Worm (Caenorhabditis elegans) whole organism, early embryonic: ENCODE data around the gene sdz-10.

Experiments used
- B0310.2 ChIP-seq: sonication (generic microtip); optimal IDR thresholded peaks from 2 replicates; lab custom pipeline; 2016; ENCODE audit warnings: mild to moderate bottlenecking, missing genetic modification characterization, missing compliant biosample characterization
- ama-1 ChIP-seq: fragments of 150-350 bp; optimal IDR thresholded peaks from 2 replicates; lab custom pipeline; 2014
- hmbx-1 ChIP-seq: sonication (generic microtip); optimal IDR thresholded peaks from 2 replicates; lab custom pipeline; 2016; ENCODE audit warnings: mild to moderate bottlenecking, missing genetic modification characterization, missing compliant biosample characterization
- scrt-1 ChIP-seq: fragments of 200-800 bp; sonication (Bioruptor generic); IDR thresholded peaks from 2 replicates; pipeline ENCODE4 v1.3.6; 2022; ENCODE audit warnings: missing genetic modification characterization, missing compliant biosample characterization
- sea-1 ChIP-seq: fragments of 200-800 bp; sonication (Bioruptor generic); conservative IDR thresholded peaks from 2 replicates; pipeline ENCODE4 v1.3.6; 2022; ENCODE audit warnings: missing genetic modification characterization, missing compliant biosample characterization
- tbx-37 ChIP-seq: fragments of 200-800 bp; sonication (Bioruptor generic); conservative IDR thresholded peaks from 2 replicates; pipeline ENCODE4 v1.3.6; 2022; ENCODE audit warnings: missing genetic modification reagents, missing genetic modification characterization, missing compliant biosample characterization
- tra-4 ChIP-seq: sonication (generic microtip); optimal IDR thresholded peaks from 2 replicates; lab custom pipeline; 2017; ENCODE audit warnings: missing genetic modification characterization, missing compliant biosample characterization

DNA sequence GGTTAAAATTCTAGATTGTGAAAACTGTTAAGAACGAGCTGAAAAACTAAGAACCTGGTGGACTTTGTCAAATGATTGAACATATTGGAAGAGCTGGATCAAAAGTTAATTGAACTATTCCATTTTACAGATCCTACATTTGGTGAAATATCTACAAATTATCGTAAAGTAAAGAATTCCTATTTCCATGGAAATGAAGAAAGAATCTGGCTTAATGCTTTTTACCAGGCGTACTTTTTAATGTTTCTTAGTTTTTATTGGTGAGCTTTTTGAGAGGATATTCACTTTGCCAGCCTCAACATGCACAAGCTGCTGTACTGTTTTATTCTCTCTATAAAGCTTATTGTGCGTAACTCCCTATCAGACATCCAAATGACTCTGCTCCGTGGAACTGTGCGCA lies 5.8 kb upstream of the sdz-10 start, which contains the start of gene F08D12.4:
- TF ChIP-seq B0310.2 (tag; lab: Kevin White, UChicago) (no peak), tra-4 (tag; lab: Kevin White, UChicago) (no peak), hmbx-1 (tag; lab: Kevin White, UChicago) (no peak), ama-1 (lab: Kevin White, UChicago) (no peak), tbx-37 (GFP tag; lab: Robert Waterston, UW) (no peak), sea-1 (no peak), scrt-1 (GFP tag; lab: Robert Waterston, UW) (no peak)
